Worm (Caenorhabditis elegans) whole organism, late embryonic: Measurements from ENCODE around the gene Y54F10AM.15.
A peak's percentile ranks its signal among the peaks of the same experiment; 100 is the strongest.

Experiments used
- C08G9.2 ChIP-seq: sonication (generic microtip); optimal IDR thresholded peaks from 2 replicates; lab custom pipeline; 2016; ENCODE audit warnings: mild to moderate bottlenecking, missing genetic modification characterization, moderate library complexity, missing compliant biosample characterization
- F13H6.1 ChIP-seq: sonication (generic microtip); optimal IDR thresholded peaks from 2 replicates; lab custom pipeline; 2016; ENCODE audit warnings: missing genetic modification characterization, missing compliant biosample characterization
- K02D7.2 ChIP-seq: sonication (generic microtip); optimal IDR thresholded peaks from 2 replicates; lab custom pipeline; 2017; ENCODE audit warnings: mild to moderate bottlenecking, missing genetic modification characterization, missing compliant biosample characterization
- K09A11.1 ChIP-seq: sonication (generic microtip); optimal IDR thresholded peaks from 2 replicates; lab custom pipeline; 2017; ENCODE audit warnings: antibody characterized with exemption, mild to moderate bottlenecking, missing genetic modification characterization, missing compliant biosample characterization; ENCODE audit not compliant: insufficient read depth
- T23F11.4 ChIP-seq: fragments of 200-800 bp; sonication (Bioruptor generic); optimal IDR thresholded peaks from 2 replicates; lab custom pipeline; 2018; ENCODE audit warnings: mild to moderate bottlenecking, missing genetic modification characterization, missing compliant biosample characterization
- Y22D7AL.16 ChIP-seq: sonication (generic microtip); optimal IDR thresholded peaks from 2 replicates; lab custom pipeline; 2016; ENCODE audit warnings: missing genetic modification characterization, missing compliant biosample characterization
- ceh-14 ChIP-seq: sonication (generic microtip); optimal IDR thresholded peaks from 2 replicates; lab custom pipeline; 2016; ENCODE audit warnings: missing genotype, missing genetic modification characterization, missing compliant biosample characterization
- ceh-18 ChIP-seq: sonication (generic microtip); optimal IDR thresholded peaks from 2 replicates; lab custom pipeline; 2016; ENCODE audit warnings: missing genetic modification characterization, missing compliant biosample characterization
- ceh-19 ChIP-seq: fragments of 200-800 bp; sonication (Bioruptor generic); optimal IDR thresholded peaks from 2 replicates; lab custom pipeline; 2018; ENCODE audit warnings: mild to moderate bottlenecking, missing genetic modification characterization, missing compliant biosample characterization
- ceh-2 ChIP-seq: sonication (generic microtip); optimal IDR thresholded peaks from 2 replicates; lab custom pipeline; 2016; ENCODE audit warnings: missing genotype, missing genetic modification characterization, missing compliant biosample characterization
- ceh-24 ChIP-seq: sonication (generic microtip); optimal IDR thresholded peaks from 2 replicates; lab custom pipeline; 2016; ENCODE audit warnings: mild to moderate bottlenecking, missing genetic modification characterization, missing compliant biosample characterization
- ceh-30 ChIP-seq: fragments of 150-350 bp; optimal IDR thresholded peaks from 2 replicates; lab custom pipeline; 2014; ENCODE audit warnings: missing biosample characterization, missing genetic modification characterization
- ceh-31 ChIP-seq: sonication (generic microtip); optimal IDR thresholded peaks from 2 replicates; lab custom pipeline; 2016; ENCODE audit warnings: missing genetic modification characterization, missing compliant biosample characterization
- ceh-34 ChIP-seq: sonication (generic microtip); optimal IDR thresholded peaks from 2 replicates; lab custom pipeline; 2016; ENCODE audit warnings: mild to moderate bottlenecking, missing genetic modification characterization, missing compliant biosample characterization
- ceh-48 ChIP-seq: sonication (generic microtip); optimal IDR thresholded peaks from 2 replicates; lab custom pipeline; 2016; ENCODE audit warnings: missing genetic modification characterization, inconsistent platforms, missing compliant biosample characterization
- che-1 ChIP-seq: sonication (generic microtip); optimal IDR thresholded peaks from 2 replicates; lab custom pipeline; 2016; ENCODE audit warnings: mild to moderate bottlenecking, missing genetic modification characterization, missing compliant biosample characterization
- elt-4 ChIP-seq: sonication (generic microtip); optimal IDR thresholded peaks from 2 replicates; lab custom pipeline; 2016; ENCODE audit warnings: missing genetic modification characterization, missing compliant biosample characterization
- fax-1 ChIP-seq: sonication (generic microtip); optimal IDR thresholded peaks from 2 replicates; lab custom pipeline; 2016; ENCODE audit warnings: missing genotype, missing genetic modification characterization, missing compliant biosample characterization
- fkh-10 ChIP-seq: fragments of 150-350 bp; optimal IDR thresholded peaks from 2 replicates; lab custom pipeline; 2014; ENCODE audit warnings: missing biosample characterization, missing genetic modification reagents, missing genetic modification characterization
- hlh-15 ChIP-seq: sonication (generic microtip); optimal IDR thresholded peaks from 2 replicates; lab custom pipeline; 2016; ENCODE audit warnings: missing genetic modification characterization, missing compliant biosample characterization
- hlh-6 ChIP-seq: sonication (generic microtip); optimal IDR thresholded peaks from 2 replicates; lab custom pipeline; 2016; ENCODE audit warnings: missing genotype, missing genetic modification characterization, missing compliant biosample characterization
- lim-6 ChIP-seq: sonication (generic microtip); optimal IDR thresholded peaks from 2 replicates; lab custom pipeline; 2016; ENCODE audit warnings: missing genetic modification characterization, missing compliant biosample characterization
- lin-11 ChIP-seq: fragments of 200-800 bp; sonication (Bioruptor generic); optimal IDR thresholded peaks from 2 replicates; lab custom pipeline; 2018; ENCODE audit warnings: mild to moderate bottlenecking, missing genetic modification characterization, missing compliant biosample characterization
- madf-2 ChIP-seq: sonication (generic microtip); optimal IDR thresholded peaks from 2 replicates; lab custom pipeline; 2017; ENCODE audit warnings: missing genetic modification characterization, missing compliant biosample characterization
- mec-3 ChIP-seq: sonication (generic microtip); optimal IDR thresholded peaks from 2 replicates; lab custom pipeline; 2016; ENCODE audit warnings: borderline replicate concordance, missing genetic modification characterization, missing compliant biosample characterization
- nfya-1 ChIP-seq: sonication (generic microtip); optimal IDR thresholded peaks from 2 replicates; lab custom pipeline; 2017; ENCODE audit warnings: missing genetic modification characterization, mild to moderate bottlenecking, missing compliant biosample characterization, antibody characterized with exemption, moderate library complexity
- nhr-11 ChIP-seq: fragments of 150-350 bp; optimal IDR thresholded peaks from 2 replicates; lab custom pipeline; 2014; ENCODE audit warnings: missing biosample characterization, missing genetic modification characterization
- npax-4 ChIP-seq: sonication (generic microtip); optimal IDR thresholded peaks from 2 replicates; lab custom pipeline; 2016; ENCODE audit warnings: missing genetic modification characterization, missing compliant biosample characterization
- pha-2 ChIP-seq: sonication (generic microtip); optimal IDR thresholded peaks from 2 replicates; lab custom pipeline; 2017; ENCODE audit warnings: mild to moderate bottlenecking, missing genetic modification characterization, missing compliant biosample characterization
- pha-4 ChIP-seq: fragments of 150-350 bp; optimal IDR thresholded peaks from 2 replicates; lab custom pipeline; 2018; ENCODE audit warnings: missing biosample characterization, missing genetic modification reagents, missing genetic modification characterization
- pqm-1 ChIP-seq: sonication (generic microtip); optimal IDR thresholded peaks from 2 replicates; lab custom pipeline; 2016; ENCODE audit warnings: missing genetic modification characterization, missing compliant biosample characterization
- pros-1 ChIP-seq: fragments of 150-350 bp; optimal IDR thresholded peaks from 2 replicates; lab custom pipeline; 2014; ENCODE audit warnings: missing biosample characterization, missing genetic modification reagents, missing genetic modification characterization
- ref-2 ChIP-seq: sonication (generic microtip); optimal IDR thresholded peaks from 2 replicates; lab custom pipeline; 2016; ENCODE audit warnings: missing genetic modification characterization, missing compliant biosample characterization
- syd-9 ChIP-seq: sonication (generic microtip); optimal IDR thresholded peaks from 2 replicates; lab custom pipeline; 2016; ENCODE audit warnings: mild to moderate bottlenecking, missing genetic modification characterization, moderate library complexity, missing compliant biosample characterization
- tbx-2 ChIP-seq: sonication (generic microtip); optimal IDR thresholded peaks from 2 replicates; lab custom pipeline; 2016; ENCODE audit warnings: missing genetic modification characterization, missing compliant biosample characterization
- tbx-7 ChIP-seq: sonication (generic microtip); optimal IDR thresholded peaks from 2 replicates; lab custom pipeline; 2016; ENCODE audit warnings: missing genotype, missing genetic modification characterization, missing compliant biosample characterization
- ttx-3 ChIP-seq: sonication (generic microtip); optimal IDR thresholded peaks from 2 replicates; lab custom pipeline; 2016; ENCODE audit warnings: missing genetic modification reagents, missing genetic modification characterization, missing compliant biosample characterization
- unc-42 ChIP-seq: sonication (generic microtip); optimal IDR thresholded peaks from 2 replicates; lab custom pipeline; 2016; ENCODE audit warnings: missing genotype, missing genetic modification characterization, missing compliant biosample characterization
- zip-5 ChIP-seq: sonication (generic microtip); optimal IDR thresholded peaks from 2 replicates; lab custom pipeline; 2016; ENCODE audit warnings: missing genetic modification characterization, missing compliant biosample characterization
- ztf-16 ChIP-seq: sonication (generic microtip); optimal IDR thresholded peaks from 2 replicates; lab custom pipeline; 2017; ENCODE audit warnings: missing genetic modification characterization, missing compliant biosample characterization

The Y54F10AM.15 gene

DNA sequence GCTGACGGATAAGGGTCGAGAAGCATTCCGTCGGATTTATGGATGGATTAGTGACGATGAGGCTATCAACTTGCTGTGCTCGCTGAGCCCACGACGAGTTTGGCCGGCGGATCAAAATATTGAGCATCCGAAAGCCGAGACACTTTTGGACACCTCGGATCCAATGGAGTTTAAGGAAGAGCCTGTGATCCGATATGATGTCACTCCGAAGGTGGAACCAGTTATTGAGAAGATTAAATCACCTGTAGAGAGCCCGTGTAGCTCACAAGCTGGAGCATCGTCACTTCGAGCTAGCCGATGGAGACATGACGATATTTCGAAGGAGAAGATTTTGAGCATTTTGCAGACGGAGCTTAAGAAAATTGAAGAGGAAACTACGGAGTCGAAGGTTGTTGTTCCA lies 12.0 kb upstream of the Y54F10AM.15 start:
- TF ChIP-seq tbx-2 (tag; lab: Kevin White, UChicago) (no peak), lim-6 (tag; lab: Kevin White, UChicago) (no peak), ceh-19 (GFP tag; lab: Kevin White, UChicago) (no peak), fax-1 (tag; lab: Kevin White, UChicago) (no peak), che-1 (tag; lab: Kevin White, UChicago) (no peak), ceh-14 (no peak), ceh-48 (tag; lab: Kevin White, UChicago) (no peak), ceh-18 (tag; lab: Kevin White, UChicago) (no peak), K02D7.2 (tag; lab: Kevin White, UChicago) (no peak), pqm-1 (tag; lab: Kevin White, UChicago) (no peak), mec-3 (tag; lab: Kevin White, UChicago) (no peak), fkh-10 (GFP tag; lab: Kevin White, UChicago) (no peak), pros-1 (tag; lab: Kevin White, UChicago) (no peak), tbx-7 (tag; lab: Kevin White, UChicago) (no peak)
- TF ChIP-seq, all 69 proteins: peak for 0

DNA sequence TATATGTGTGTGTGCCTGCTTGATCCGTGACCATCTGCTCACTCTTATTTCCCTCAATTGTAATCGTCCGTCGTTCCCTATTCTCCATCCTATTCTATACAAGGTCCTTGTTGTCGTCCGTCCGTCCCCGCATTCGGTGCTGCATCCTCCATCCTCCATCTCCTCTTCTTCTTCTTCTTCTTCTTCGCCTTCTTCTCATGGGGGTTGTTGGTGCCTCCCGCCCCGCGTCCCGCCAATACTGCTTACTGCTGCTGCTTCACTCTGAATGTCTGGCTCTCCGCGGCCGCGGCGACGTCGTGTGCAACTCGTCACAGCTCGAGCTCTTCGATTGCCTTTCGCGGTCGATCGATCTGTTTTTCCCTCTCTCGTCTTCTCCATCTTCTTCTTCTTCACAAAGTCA lies 6.6 kb upstream of the Y54F10AM.15 start:
- TF ChIP-seq madf-2: no peak
- TF ChIP-seq ceh-31 (tag; lab: Kevin White, UChicago): peak; percentile 68
- TF ChIP-seq ceh-30 (tag; lab: Kevin White, UChicago): no peak
- TF ChIP-seq lim-6 (tag; lab: Kevin White, UChicago): no peak
- TF ChIP-seq ztf-16: no peak
- no peak for TF ChIP-seq pha-2 (tag; lab: Kevin White, UChicago)
- TF ChIP-seq ref-2 (tag; lab: Kevin White, UChicago): peak; percentile 58
- no peak for TF ChIP-seq pha-4 (tag; lab: Kevin White, UChicago)
- no peak for TF ChIP-seq nhr-11
- TF ChIP-seq T23F11.4 (GFP tag; lab: Kevin White, UChicago): no peak
- TF ChIP-seq Y22D7AL.16 (tag; lab: Kevin White, UChicago): no peak
- no peak for TF ChIP-seq F13H6.1
- TF ChIP-seq hlh-15: no peak
- no peak for TF ChIP-seq K09A11.1 (tag; lab: Kevin White, UChicago)
- TF ChIP-seq C08G9.2 (tag; lab: Kevin White, UChicago): peak; percentile 23
- peak; percentile 7 for TF ChIP-seq ceh-2 (tag; lab: Kevin White, UChicago)
- peak; percentile 34 for TF ChIP-seq ceh-18 (tag; lab: Kevin White, UChicago)
- peak; percentile 49 for TF ChIP-seq syd-9
- no peak for TF ChIP-seq mec-3 (tag; lab: Kevin White, UChicago)
- no peak for TF ChIP-seq ttx-3 (tag; lab: Kevin White, UChicago)
- TF ChIP-seq zip-5 (tag; lab: Kevin White, UChicago): no peak
- peak; percentile 48 for TF ChIP-seq unc-42 (tag; lab: Kevin White, UChicago)
- no peak for TF ChIP-seq lin-11 (tag; lab: Kevin White, UChicago)
- TF ChIP-seq ceh-14: peak; percentile 54
- peak; percentile 52 for TF ChIP-seq ceh-34 (tag; lab: Kevin White, UChicago)
- TF ChIP-seq elt-4: no peak
- TF ChIP-seq tbx-2 (tag; lab: Kevin White, UChicago): peak; percentile 22
- TF ChIP-seq nfya-1 (tag; lab: Kevin White, UChicago): peak; percentile 43
- TF ChIP-seq fax-1 (tag; lab: Kevin White, UChicago): no peak
- peak; percentile 86 for TF ChIP-seq ceh-48 (tag; lab: Kevin White, UChicago)
- TF ChIP-seq hlh-6 (tag; lab: Kevin White, UChicago): no peak
- peak; percentile 19 for TF ChIP-seq ceh-19 (GFP tag; lab: Kevin White, UChicago)
- TF ChIP-seq tbx-7 (tag; lab: Kevin White, UChicago): peak; percentile 3
- no peak for TF ChIP-seq ceh-24 (tag; lab: Kevin White, UChicago)
- TF ChIP-seq pros-1 (tag; lab: Kevin White, UChicago): no peak
- no peak for TF ChIP-seq npax-4
